Worm (Caenorhabditis elegans): ENCODE measurements around the gene F46C3.2.
A peak's percentile ranks its signal among the peaks of the same experiment; 100 is the strongest.

The F46C3.2 gene

DNA sequence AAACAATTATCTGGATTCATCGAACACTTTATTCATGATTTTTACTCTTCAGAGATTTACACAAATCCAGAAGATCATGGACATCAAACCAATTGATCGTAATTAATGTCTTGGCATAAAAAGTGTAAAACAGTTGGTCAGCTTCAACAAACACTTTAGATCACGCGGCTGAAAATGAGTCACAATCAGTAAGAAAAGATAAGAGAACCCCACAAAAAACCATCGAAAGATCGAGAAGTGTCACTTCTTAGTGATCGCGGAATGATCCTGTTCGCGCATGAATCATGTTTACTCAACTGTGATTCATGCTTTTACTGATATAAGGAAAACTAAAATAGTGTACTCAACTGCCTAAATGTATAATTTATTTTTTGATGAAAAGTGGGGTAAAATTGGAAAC, 9.1 kb downstream of the F46C3.2 start (continued):
- TF ChIP-seq ceh-28 (tag; optimal IDR thresholded peaks at IDR 0.05) (no peak), ZK337.2 (GFP tag; IDR thresholded peaks at IDR 0.05) (no peak), fos-1 (tag; optimal IDR thresholded peaks at IDR 0.05) (no peak), hif-1 (tag; optimal IDR thresholded peaks at IDR 0.05) (peak in 1 of 2 experiments; percentile 42), nhr-42 (GFP tag; IDR thresholded peaks at IDR 0.05) (no peak), zip-2 (tag; optimal IDR thresholded peaks at IDR 0.05) (peak; percentile 41), lin-39 (tag; optimal IDR thresholded peaks at IDR 0.05) (no peak), Y48G9A.11 (GFP tag; IDR thresholded peaks at IDR 0.05) (no peak), pqm-1 (tag; optimal IDR thresholded peaks at IDR 0.05) (no peak), ceh-82 (tag; optimal IDR thresholded peaks at IDR 0.05) (no peak), mdl-1 (tag; optimal IDR thresholded peaks at IDR 0.05) (peak in 1 of 2 experiments; percentile 12), daf-12 (tag; optimal IDR thresholded peaks at IDR 0.05) (no peak), pha-4 (GFP tag; IDR thresholded peaks at IDR 0.05) (peak; percentile 28; the same call in 1 of the 2 replicates), pha-4 (tag; optimal IDR thresholded peaks at IDR 0.05) (peak; percentile 50), mes-2 (tag; optimal IDR thresholded peaks at IDR 0.05; ENCODE audit: poor library complexity, severe bottlenecking) (no peak), snpc-1.2 (GFP tag; IDR thresholded peaks at IDR 0.05) (no peak), snpc-4 (tag; optimal IDR thresholded peaks at IDR 0.05) (no peak), Y5F2A.4 (GFP tag; optimal IDR thresholded peaks at IDR 0.05) (no peak), hmg-1.1 (GFP tag; IDR thresholded peaks at IDR 0.05) (no peak), D1046.2 (GFP tag; IDR thresholded peaks at IDR 0.05) (no peak), fkh-10 (GFP tag; optimal IDR thresholded peaks at IDR 0.05) (no peak), dmd-8 (GFP tag; IDR thresholded peaks at IDR 0.05) (no peak), attf-4 (tag; optimal IDR thresholded peaks at IDR 0.05) (no peak), Y75B8A.6 (GFP tag; IDR thresholded peaks at IDR 0.05) (no peak), lin-1 (GFP tag; IDR thresholded peaks at IDR 0.05) (no peak), spr-1 (tag; optimal IDR thresholded peaks at IDR 0.05) (no peak), aha-1 (tag) (peak; percentile 95), zfp-2 (tag; optimal IDR thresholded peaks at IDR 0.05) (no peak), ceh-32 (tag; optimal IDR thresholded peaks at IDR 0.05; ENCODE audit: poor library complexity) (no peak), F10B5.3 (tag; optimal IDR thresholded peaks at IDR 0.05) (no peak), nhr-76 (tag; optimal IDR thresholded peaks at IDR 0.05) (no peak), ceh-44 (GFP tag; IDR thresholded peaks at IDR 0.05) (no peak), php-3 (GFP tag; IDR thresholded peaks at IDR 0.05) (no peak), hlh-11 (tag; optimal IDR thresholded peaks at IDR 0.05) (peak; percentile 85), dmd-6 (GFP tag; IDR thresholded peaks at IDR 0.05) (peak; percentile 60), hlh-30 (tag; optimal IDR thresholded peaks at IDR 0.05; ENCODE audit: insufficient read depth) (peak; percentile 75), zag-1 (tag; optimal IDR thresholded peaks at IDR 0.05) (no peak), nhr-28 (tag; optimal IDR thresholded peaks at IDR 0.05) (peak; percentile 14), madf-5 (GFP tag; IDR thresholded peaks at IDR 0.05) (no peak), duxl-1 (tag; optimal IDR thresholded peaks at IDR 0.05; ENCODE audit: poor library complexity) (no peak), unc-130 (GFP tag; optimal IDR thresholded peaks at IDR 0.05) (no peak), nhr-6 (tag; optimal IDR thresholded peaks at IDR 0.05) (no peak), dmd-9 (GFP tag; IDR thresholded peaks at IDR 0.05) (no peak), R02D3.7 (tag; optimal IDR thresholded peaks at IDR 0.05) (no peak), skn-1 (tag; optimal IDR thresholded peaks at IDR 0.05) (no peak), F37D6.2 (tag; optimal IDR thresholded peaks at IDR 0.05) (no peak), unc-62 (GFP tag; optimal IDR thresholded peaks at IDR 0.05 in 1 of 2) (no peak), unc-62 (tag; optimal IDR thresholded peaks at IDR 0.05) (no peak), aly-2 (tag; optimal IDR thresholded peaks at IDR 0.05) (no peak), nhr-11 (tag; optimal IDR thresholded peaks at IDR 0.05) (peak; percentile 47), lim-7 (GFP tag; IDR thresholded peaks at IDR 0.05) (no peak), ztf-7 (tag; optimal IDR thresholded peaks at IDR 0.05) (no peak), gei-8 (GFP tag; optimal IDR thresholded peaks at IDR 0.05) (no peak), lsy-2 (tag; optimal IDR thresholded peaks at IDR 0.05) (peak in 1 of 2 experiments; percentile 39)

All from whole organism, L4 larva.